Fruit fly (Drosophila melanogaster): ENCODE measurements around the gene CG18675.

- TF ChIP-seq EcR (GFP tag; optimal IDR thresholded peaks at IDR 0.05): no peak
- TF ChIP-seq psq (optimal IDR thresholded peaks at IDR 0.05): no peak
- no peak for TF ChIP-seq usp (GFP tag; optimal IDR thresholded peaks at IDR 0.05)
Observed at dm6 chr3L:4141167-4141566, 32.5 kb upstream of the CG18675 start, which contains the start of gene Akh.
